Worm (Caenorhabditis elegans) whole organism, young adult: Measurements from ENCODE around the gene frh-1.

Experiments
- B0035.1 ChIP-seq: sonication (generic microtip); optimal IDR thresholded peaks from 2 replicates; lab custom pipeline; 2016; ENCODE audit warnings: missing genetic modification characterization, mild to moderate bottlenecking, missing compliant biosample characterization, missing genotype, missing genetic modification reagents
- F23B12.7 ChIP-seq: sonication (generic microtip); optimal IDR thresholded peaks from 2 replicates; lab custom pipeline; 2017; ENCODE audit warnings: missing genetic modification characterization, mild to moderate bottlenecking, missing compliant biosample characterization, antibody characterized with exemption, moderate library complexity; ENCODE audit not compliant: insufficient read depth
- F33H1.4 ChIP-seq: fragments of 200-800 bp; sonication (Bioruptor generic); IDR thresholded peaks from 2 replicates; pipeline ENCODE4 v1.3.6; 2022; ENCODE audit warnings: missing genetic modification reagents, missing genetic modification characterization, missing compliant biosample characterization
- F39B2.1 ChIP-seq: fragments of 200-800 bp; sonication (Bioruptor generic); IDR thresholded peaks from 2 replicates; pipeline ENCODE4 v1.3.6; 2022; ENCODE audit warnings: missing genetic modification reagents, missing genetic modification characterization, missing compliant biosample characterization
- F55B11.4 ChIP-seq: sonication (generic microtip); optimal IDR thresholded peaks from 2 replicates; lab custom pipeline; 2016; ENCODE audit warnings: missing compliant biosample characterization, missing genetic modification characterization, borderline replicate concordance; ENCODE audit not compliant: insufficient read depth
- K11D2.4 ChIP-seq: fragments of 200-800 bp; sonication (Bioruptor generic); IDR thresholded peaks from 2 replicates; pipeline ENCODE4 v1.3.6; 2022; ENCODE audit warnings: missing genetic modification reagents, missing genetic modification characterization, missing compliant biosample characterization
- T26A5.8 ChIP-seq: sonication (generic microtip); optimal IDR thresholded peaks from 2 replicates; lab custom pipeline; 2016; ENCODE audit warnings: missing genetic modification characterization, missing compliant biosample characterization
- Y67H2A.10 ChIP-seq: fragments of 200-800 bp; sonication (Bioruptor generic); conservative IDR thresholded peaks from 2 replicates; pipeline ENCODE4 v1.3.6; 2022; ENCODE audit warnings: missing genetic modification reagents, missing genetic modification characterization, missing compliant biosample characterization
- Y95B8A.8 ChIP-seq: fragments of 200-800 bp; sonication (Bioruptor generic); IDR thresholded peaks from 2 replicates; pipeline ENCODE4 v1.3.6; 2022; ENCODE audit warnings: missing genetic modification reagents, missing genetic modification characterization, missing compliant biosample characterization
- ZK185.1 ChIP-seq: sonication (generic microtip); optimal IDR thresholded peaks from 2 replicates; lab custom pipeline; 2016; ENCODE audit warnings: mild to moderate bottlenecking, missing genetic modification characterization, missing compliant biosample characterization; ENCODE audit not compliant: poor library complexity, severe bottlenecking
- ama-1 ChIP-seq, 3 experiments: fragments of 150-350 bp in 1 of 3; sonication (generic microtip) in 2 of 3; optimal IDR thresholded peaks; 2 replicates each; lab custom pipeline; 2014 to 2018; ENCODE audit warnings: missing biosample characterization in 2 of 3, missing genetic modification characterization in 2 of 3, missing genetic modification reagents in 2 of 3
- attf-5 ChIP-seq: fragments of 200-800 bp; sonication (Bioruptor generic); optimal IDR thresholded peaks from 2 replicates; lab custom pipeline; 2018; ENCODE audit warnings: mild to moderate bottlenecking, missing genetic modification characterization, missing compliant biosample characterization
- cebp-1 ChIP-seq, 2 experiments: fragments of 200-800 bp in 1 of 2; sonication (Bioruptor generic) in 1 of 2; sonication (generic microtip) in 1 of 2; IDR thresholded peaks in 1 of 2; optimal IDR thresholded peaks in 1 of 2; 2 replicates each; pipeline versions ENCODE4 v1.3.6 to Lab custom; 2017 to 2022; ENCODE audit warnings: missing compliant biosample characterization in 2 of 2, missing genetic modification characterization in 2 of 2, mild to moderate bottlenecking in 1 of 2, missing genetic modification reagents in 1 of 2, moderate library complexity in 1 of 2
- ceh-27 ChIP-seq: fragments of 200-800 bp; sonication (Bioruptor generic); optimal IDR thresholded peaks from 2 replicates; lab custom pipeline; 2018; ENCODE audit warnings: mild to moderate bottlenecking, missing genetic modification characterization, moderate library complexity, missing compliant biosample characterization
- ceh-40 ChIP-seq: fragments of 200-800 bp; sonication (Bioruptor generic); IDR thresholded peaks from 2 replicates; pipeline ENCODE4 v1.3.6; 2022; ENCODE audit warnings: missing genetic modification characterization, missing compliant biosample characterization
- ceh-79 ChIP-seq: sonication (generic microtip); optimal IDR thresholded peaks from 2 replicates; lab custom pipeline; 2017; ENCODE audit warnings: mild to moderate bottlenecking, missing genetic modification characterization, missing compliant biosample characterization
- die-1 ChIP-seq: sonication (generic microtip); optimal IDR thresholded peaks from 2 replicates; lab custom pipeline; 2016; ENCODE audit warnings: missing genotype, mild to moderate bottlenecking, missing genetic modification characterization, missing compliant biosample characterization
- dox-1 ChIP-seq: fragments of 200-800 bp; sonication (Bioruptor generic); IDR thresholded peaks from 2 replicates; pipeline ENCODE4 v1.3.6; 2022; ENCODE audit warnings: missing genetic modification reagents, missing genetic modification characterization, missing compliant biosample characterization
- efl-1 ChIP-seq: fragments of 150-350 bp; optimal IDR thresholded peaks from 2 replicates; lab custom pipeline; 2014; ENCODE audit warnings: missing biosample characterization, missing genetic modification reagents, missing genetic modification characterization
- egrh-3 ChIP-seq: fragments of 200-800 bp; sonication (Bioruptor generic); IDR thresholded peaks from 2 replicates; pipeline ENCODE4 v1.3.6; 2022; ENCODE audit warnings: missing genetic modification reagents, missing genetic modification characterization, missing compliant biosample characterization
- ets-4 ChIP-seq: fragments of 200-800 bp; sonication (Bioruptor generic); optimal IDR thresholded peaks from 2 replicates; lab custom pipeline; 2018; ENCODE audit warnings: mild to moderate bottlenecking, missing genetic modification characterization, missing compliant biosample characterization
- him-1 ChIP-seq: sonication (generic microtip); optimal IDR thresholded peaks from 2 replicates; lab custom pipeline; 2016; ENCODE audit warnings: missing genotype, missing genetic modification reagents, missing genetic modification characterization, missing compliant biosample characterization
- hmg-1.2 ChIP-seq: fragments of 200-800 bp; sonication (Bioruptor generic); IDR thresholded peaks from 2 replicates; pipeline ENCODE4 v1.3.6; 2022; ENCODE audit warnings: missing genetic modification reagents, missing genetic modification characterization, missing compliant biosample characterization
- let-607 ChIP-seq, 2 experiments: fragments of 200-800 bp in 1 of 2; sonication (Bioruptor generic) in 1 of 2; sonication (generic microtip) in 1 of 2; optimal IDR thresholded peaks; 2 replicates each; lab custom pipeline; 2016 to 2018; ENCODE audit warnings: mild to moderate bottlenecking in 2 of 2, missing compliant biosample characterization in 2 of 2, missing genetic modification characterization in 2 of 2, moderate library complexity in 2 of 2, missing genotype in 1 of 2
- lin-35 ChIP-seq, 3 experiments: fragments of 150-350 bp in 2 of 3; sonication (generic microtip) in 1 of 3; optimal IDR thresholded peaks; 2 replicates each; lab custom pipeline; 2014 to 2018; ENCODE audit warnings: missing biosample characterization in 3 of 3, missing genetic modification characterization in 3 of 3, missing genetic modification reagents in 3 of 3
- lin-40 ChIP-seq: sonication (generic microtip); optimal IDR thresholded peaks from 2 replicates; lab custom pipeline; 2016; ENCODE audit warnings: missing genetic modification characterization, mild to moderate bottlenecking, missing compliant biosample characterization, missing genotype, missing genetic modification reagents
- lsy-27 ChIP-seq: sonication (generic microtip); optimal IDR thresholded peaks from 2 replicates; lab custom pipeline; 2017; ENCODE audit warnings: missing genetic modification characterization, mild to moderate bottlenecking, missing compliant biosample characterization, antibody characterized with exemption, missing genotype, borderline replicate concordance; ENCODE audit not compliant: insufficient read depth
- madf-8 ChIP-seq: fragments of 200-800 bp; sonication (Bioruptor generic); conservative IDR thresholded peaks from 2 replicates; pipeline ENCODE4 v1.3.6; 2022; ENCODE audit warnings: missing genetic modification reagents, missing genetic modification characterization, missing compliant biosample characterization
- mcd-1 ChIP-seq: fragments of 200-800 bp; sonication (Bioruptor generic); IDR thresholded peaks from 2 replicates; pipeline ENCODE4 v1.3.6; 2022; ENCODE audit warnings: missing genetic modification reagents, missing genetic modification characterization, missing compliant biosample characterization
- nhr-179 ChIP-seq: sonication (generic microtip); optimal IDR thresholded peaks from 2 replicates; lab custom pipeline; 2016; ENCODE audit warnings: mild to moderate bottlenecking, missing genetic modification characterization, missing compliant biosample characterization
- nhr-80 ChIP-seq: sonication (generic microtip); optimal IDR thresholded peaks from 2 replicates; lab custom pipeline; 2016; ENCODE audit warnings: missing genetic modification characterization, missing compliant biosample characterization
- nhr-90 ChIP-seq: sonication (generic microtip); optimal IDR thresholded peaks from 2 replicates; lab custom pipeline; 2016; ENCODE audit warnings: missing genotype, mild to moderate bottlenecking, missing genetic modification characterization, missing compliant biosample characterization
- rcor-1 ChIP-seq: fragments of 200-800 bp; sonication (Bioruptor generic); IDR thresholded peaks from 2 replicates; pipeline ENCODE4 v1.3.6; 2022; ENCODE audit warnings: missing genetic modification reagents, missing genetic modification characterization, missing compliant biosample characterization
- rec-8 ChIP-seq, 2 experiments: sonication (generic microtip); optimal IDR thresholded peaks; 2 replicates each; lab custom pipeline; 2016; ENCODE audit warnings: mild to moderate bottlenecking in 2 of 2, missing genetic modification characterization in 2 of 2, missing genetic modification reagents in 2 of 2, missing genotype in 2 of 2, missing biosample characterization in 1 of 2, missing compliant biosample characterization in 1 of 2, moderate library complexity in 1 of 2
- rpc-1 ChIP-seq, 2 experiments: fragments of 150-350 bp in 1 of 2; sonication (generic microtip) in 1 of 2; optimal IDR thresholded peaks; 2 replicates each; lab custom pipeline; 2014 to 2018; ENCODE audit warnings: missing biosample characterization in 1 of 2, missing genetic modification characterization in 1 of 2, missing genetic modification reagents in 1 of 2, missing genotype in 1 of 2
- snpc-4 ChIP-seq, 5 experiments: fragments of 150-350 bp in 1 of 5; sonication (generic microtip) in 4 of 5; optimal IDR thresholded peaks; 2 replicates each; lab custom pipeline; 2014 to 2018; ENCODE audit warnings: missing genetic modification characterization in 5 of 5, missing biosample characterization in 3 of 5, antibody characterized with exemption in 2 of 5, mild to moderate bottlenecking in 2 of 5, missing compliant biosample characterization in 2 of 5, missing genotype in 2 of 5, moderate library complexity in 2 of 5, missing genetic modification reagents in 1 of 5
- sptf-2 ChIP-seq: fragments of 200-800 bp; sonication (Bioruptor generic); optimal IDR thresholded peaks from 2 replicates; lab custom pipeline; 2018; ENCODE audit warnings: mild to moderate bottlenecking, missing genetic modification characterization, missing compliant biosample characterization
- tbx-9 ChIP-seq: sonication (generic microtip); optimal IDR thresholded peaks from 2 replicates; lab custom pipeline; 2016; ENCODE audit warnings: borderline replicate concordance, missing genetic modification characterization, inconsistent platforms, missing compliant biosample characterization
- unc-62 ChIP-seq: fragments of 150-350 bp; optimal IDR thresholded peaks from 2 replicates; lab custom pipeline; 2014; ENCODE audit warnings: missing biosample characterization, missing genetic modification reagents, missing genetic modification characterization
- ztf-25 ChIP-seq: fragments of 200-800 bp; sonication (Bioruptor generic); IDR thresholded peaks from 2 replicates; pipeline ENCODE4 v1.3.6; 2022; ENCODE audit warnings: missing genetic modification reagents, missing genetic modification characterization, missing compliant biosample characterization

The frh-1 gene

ce11 chrII:5928502-5928901 lies 11.3 kb downstream of the frh-1 start, which contains the start of gene egl-44 (continued):
- TF ChIP-seq F55B11.4 (no peak), die-1 (no peak), Y67H2A.10 (no peak), rpc-1 (optimal IDR thresholded peaks at IDR 0.05; lab: Kevin White, UChicago) (no peak), rpc-1 (tag; optimal IDR thresholded peaks at IDR 0.05; lab: Kevin White, UChicago) (no peak), F39B2.1 (no peak)

DNA sequence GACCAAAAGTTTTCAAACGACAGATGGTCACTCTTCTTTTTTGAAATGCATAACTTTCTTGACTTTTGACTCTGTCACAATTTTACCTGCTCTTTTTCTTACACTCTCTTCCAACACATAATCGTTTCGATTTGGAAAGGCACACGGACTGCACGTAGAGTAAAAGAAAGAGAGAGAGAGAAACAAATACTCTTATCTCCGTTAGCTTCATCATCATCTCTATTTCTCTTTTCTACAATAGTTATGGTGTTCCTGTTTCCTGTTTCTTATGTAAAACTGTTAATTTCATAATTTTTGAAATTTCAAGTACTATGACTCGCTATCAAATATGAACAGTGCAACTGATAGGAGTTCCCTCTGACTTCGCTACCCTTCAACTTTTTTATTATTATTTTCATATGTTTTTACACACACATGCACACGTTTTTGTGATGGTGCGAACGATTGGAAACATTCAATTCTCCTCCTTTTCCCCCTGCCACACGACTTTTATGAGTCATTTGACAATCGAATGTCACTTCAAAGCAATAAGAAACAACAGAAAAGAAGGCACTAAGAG lies 13.0 kb downstream of the frh-1 start:
- TF ChIP-seq Y95B8A.8 = no peak
- no peak for TF ChIP-seq ceh-79 (tag; lab: Kevin White, UChicago)
- TF ChIP-seq rec-8 (tag; optimal IDR thresholded peaks at IDR 0.05; lab: Kevin White, UChicago) = no peak
- peak; percentile 27 for TF ChIP-seq F23B12.7 (tag; lab: Kevin White, UChicago)
- TF ChIP-seq egrh-3 = no peak
- no peak for TF ChIP-seq efl-1 (GFP tag; lab: Kevin White, UChicago)
- peak; percentile 54 for TF ChIP-seq ets-4
- TF ChIP-seq madf-8 = no peak
- no peak for TF ChIP-seq lin-40 (tag; lab: Kevin White, UChicago)
- TF ChIP-seq lsy-27 (tag; lab: Kevin White, UChicago) = no peak
- peak; percentile 63; the same call in 1 of the 2 replicates for TF ChIP-seq dox-1 (GFP tag; lab: Robert Waterston, UW)
- TF ChIP-seq B0035.1 (tag; lab: Kevin White, UChicago) = no peak
- no peak for TF ChIP-seq F55B11.4
- 0 out of 2 replicates have a peak, but pooled peaks have one; percentile 6 for TF ChIP-seq hmg-1.2 (GFP tag; lab: Robert Waterston, UW)
- TF ChIP-seq sptf-2 = no peak
- peak; percentile 66 for TF ChIP-seq unc-62 (GFP tag; lab: Kevin White, UChicago)
- no peak for TF ChIP-seq nhr-90
- TF ChIP-seq mcd-1 = no peak
- TF ChIP-seq ama-1 (optimal IDR thresholded peaks at IDR 0.05; lab: Kevin White, UChicago) = no peak
- TF ChIP-seq ama-1 (GFP tag; optimal IDR thresholded peaks at IDR 0.05; lab: Kevin White, UChicago) = no peak
- peak; percentile 1 for TF ChIP-seq ZK185.1 (tag; lab: Kevin White, UChicago)
- no peak for TF ChIP-seq ceh-40 (GFP tag; lab: Robert Waterston, UW)
- no peak for TF ChIP-seq nhr-179 (tag; lab: Kevin White, UChicago)
- TF ChIP-seq ceh-27 (GFP tag; lab: Kevin White, UChicago) = no peak
- 0 out of 2 replicates have a peak, but pooled peaks have one; percentile 15 for TF ChIP-seq rcor-1 (GFP tag; lab: Robert Waterston, UW)
- TF ChIP-seq him-1 (tag; lab: Kevin White, UChicago) = no peak
- no peak for TF ChIP-seq lin-35 (GFP tag; optimal IDR thresholded peaks at IDR 0.05; lab: Kevin White, UChicago)
- TF ChIP-seq T26A5.8 (tag; lab: Kevin White, UChicago) = no peak
- TF ChIP-seq snpc-4 (GFP tag; optimal IDR thresholded peaks at IDR 0.05; lab: Kevin White, UChicago) = no peak
- peak in 1 of 4 experiments; percentile 0 for TF ChIP-seq snpc-4 (tag; optimal IDR thresholded peaks at IDR 0.05; lab: Kevin White, UChicago)
- TF ChIP-seq K11D2.4 (GFP tag; lab: Robert Waterston, UW) = no peak
- peak; percentile 98 for TF ChIP-seq nhr-80
- TF ChIP-seq tbx-9 (tag; lab: Kevin White, UChicago) = no peak
- peak; percentile 66; the same call in 1 of the 2 replicates for TF ChIP-seq cebp-1 (GFP tag; IDR thresholded peaks at IDR 0.05; lab: Robert Waterston, UW)
- peak; percentile 71 for TF ChIP-seq cebp-1 (tag; optimal IDR thresholded peaks at IDR 0.05; lab: Kevin White, UChicago)
- no peak for TF ChIP-seq Y67H2A.10
- no peak for TF ChIP-seq ztf-25 (GFP tag; lab: Robert Waterston, UW)
- no peak for TF ChIP-seq F33H1.4 (GFP tag; lab: Robert Waterston, UW)
- peak; percentile 49 for TF ChIP-seq attf-5 (GFP tag; lab: Kevin White, UChicago)
- TF ChIP-seq let-607 (tag; optimal IDR thresholded peaks at IDR 0.05; lab: Kevin White, UChicago) = peak; percentile 71 to 72
